Worm (Caenorhabditis elegans) whole organism, young adult: ENCODE data around the gene srbc-63.

Experiments
- F57C9.4 ChIP-seq: sonication (generic microtip); optimal IDR thresholded peaks from 2 replicates; lab custom pipeline; 2017; ENCODE audit warnings: mild to moderate bottlenecking, missing genetic modification characterization, missing compliant biosample characterization
- rcor-1 ChIP-seq: fragments of 200-800 bp; sonication (Bioruptor generic); IDR thresholded peaks from 2 replicates; pipeline ENCODE4 v1.3.6; 2022; ENCODE audit warnings: missing genetic modification reagents, missing genetic modification characterization, missing compliant biosample characterization

DNA sequence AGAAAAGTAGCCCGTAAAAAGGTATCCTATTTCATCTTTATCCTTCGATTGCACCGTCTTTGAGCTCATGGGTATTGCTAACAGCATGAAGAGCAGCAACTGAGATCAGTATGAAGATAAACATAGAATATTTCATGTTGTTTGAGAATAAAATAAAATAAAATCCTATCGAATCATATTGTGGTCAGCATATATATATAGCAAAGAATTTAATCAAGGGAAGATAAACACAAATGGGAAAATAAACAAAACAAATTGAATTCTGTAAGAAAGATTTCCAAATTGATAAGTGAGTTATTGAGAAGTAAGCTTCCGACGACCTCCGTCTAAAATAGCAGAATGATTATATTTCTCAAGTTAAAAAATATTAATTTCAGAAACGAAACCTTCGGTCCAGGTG lies 31.2 kb upstream of the srbc-63 start, which contains the start of gene T26H5.10:
- TF ChIP-seq rcor-1 (GFP tag; lab: Robert Waterston, UW), result no peak
- TF ChIP-seq F57C9.4, result no peak
